Fruit fly (Drosophila melanogaster) whole organism, embryonic: ENCODE data around the gene nod.

Experiments
- Blimp-1 ChIP-seq: fragments of 200-800 bp; sonication (Bioruptor generic); optimal IDR thresholded peaks from 3 replicates; lab custom pipeline; 2018; ENCODE audit warnings: missing biosample characterization, missing genetic modification characterization, mild to moderate bottlenecking, moderate library complexity, missing genetic modification reagents
- CG1024 ChIP-seq: fragments of 200-800 bp; sonication (Bioruptor generic); IDR thresholded peaks from 2 replicates; pipeline ENCODE4 v1.3.6; 2022; ENCODE audit warnings: missing biosample characterization, missing genetic modification characterization
- CG10959 ChIP-seq: fragments of 200-800 bp; sonication (Bioruptor generic); IDR thresholded peaks from 2 replicates; pipeline ENCODE4 v1.3.6; 2022; ENCODE audit warnings: missing biosample characterization, missing genetic modification characterization
- CG12155 ChIP-seq: fragments of 200-800 bp; sonication (Bioruptor generic); optimal IDR thresholded peaks from 3 replicates; lab custom pipeline; 2016; ENCODE audit warnings: missing biosample characterization, missing genetic modification characterization
- CG12769 ChIP-seq: fragments of 200-800 bp; sonication (Bioruptor generic); optimal IDR thresholded peaks from 2 replicates; lab custom pipeline; 2019; ENCODE audit warnings: missing biosample characterization, mild to moderate bottlenecking, missing genetic modification characterization, moderate library complexity
- CG13775 ChIP-seq: fragments of 200-800 bp; sonication (Bioruptor generic); optimal IDR thresholded peaks from 3 replicates; lab custom pipeline; 2017; ENCODE audit warnings: missing biosample characterization, mild to moderate bottlenecking, missing genetic modification characterization
- CG14441 ChIP-seq: fragments of 200-800 bp; sonication (Bioruptor generic); IDR thresholded peaks from 2 replicates; pipeline ENCODE4 v1.3.6; 2022; ENCODE audit warnings: missing biosample characterization, missing genetic modification characterization
- CG14667 ChIP-seq: fragments of 200-800 bp; sonication (Bioruptor generic); IDR thresholded peaks from 2 replicates; pipeline ENCODE4 v1.3.6; 2022; ENCODE audit warnings: missing biosample characterization, missing genetic modification characterization
- CG15696 ChIP-seq: fragments of 200-800 bp; sonication (Bioruptor generic); optimal IDR thresholded peaks from 2 replicates; lab custom pipeline; 2019; ENCODE audit warnings: missing biosample characterization, mild to moderate bottlenecking, missing genetic modification characterization, moderate library complexity
- CG30431 ChIP-seq: fragments of 200-800 bp; sonication (Bioruptor generic); optimal IDR thresholded peaks from 2 replicates; lab custom pipeline; 2017; ENCODE audit warnings: missing biosample characterization, missing genetic modification characterization
- CG34224 ChIP-seq: fragments of 200-800 bp; sonication (Bioruptor generic); IDR thresholded peaks from 3 replicates; pipeline ENCODE4 v1.3.6; 2022; ENCODE audit warnings: missing biosample characterization, missing genetic modification characterization; ENCODE audit not compliant: partially characterized antibody
- CG42726 ChIP-seq: fragments of 200-800 bp; sonication (Bioruptor generic); IDR thresholded peaks from 2 replicates; pipeline ENCODE4 v1.3.6; 2022; ENCODE audit warnings: missing biosample characterization, missing genetic modification characterization; ENCODE audit not compliant: partially characterized antibody
- CG4730 ChIP-seq: fragments of 200-800 bp; sonication (Bioruptor generic); IDR thresholded peaks from 2 replicates; pipeline ENCODE4 v1.3.6; 2022; ENCODE audit warnings: missing biosample characterization, missing genetic modification characterization
- CG6791 ChIP-seq: fragments of 200-800 bp; sonication (Bioruptor generic); IDR thresholded peaks from 3 replicates; pipeline ENCODE4 v1.3.6; 2022; ENCODE audit warnings: missing biosample characterization, missing genetic modification characterization; ENCODE audit not compliant: partially characterized antibody
- CG7928 ChIP-seq: fragments of 200-800 bp; sonication (Bioruptor generic); optimal IDR thresholded peaks from 2 replicates; lab custom pipeline; 2017; ENCODE audit warnings: missing biosample characterization, mild to moderate bottlenecking, missing genetic modification characterization
- CG8290 ChIP-seq, 3 experiments: fragments of 200-800 bp; sonication (Bioruptor generic); optimal IDR thresholded peaks; 2 replicates each; lab custom pipeline; 2016 to 2019; ENCODE audit warnings: missing biosample characterization in 3 of 3, missing genetic modification characterization in 3 of 3, mild to moderate bottlenecking in 2 of 3, moderate library complexity in 1 of 3
- CG8944 ChIP-seq: fragments of 200-800 bp; sonication (Bioruptor generic); optimal IDR thresholded peaks from 3 replicates; lab custom pipeline; 2016; ENCODE audit warnings: missing biosample characterization, missing genetic modification characterization
- CG9727 ChIP-seq: fragments of 200-800 bp; sonication (Bioruptor generic); optimal IDR thresholded peaks from 3 replicates; lab custom pipeline; 2017; ENCODE audit warnings: missing biosample characterization, mild to moderate bottlenecking, missing genetic modification characterization
- Doc3 ChIP-seq: fragments of 200-800 bp; sonication (Bioruptor generic); IDR thresholded peaks from 3 replicates; pipeline ENCODE4 v1.3.6; 2022; ENCODE audit warnings: missing biosample characterization, missing genetic modification characterization; ENCODE audit not compliant: partially characterized antibody
- Drgx ChIP-seq: fragments of 200-800 bp; sonication (Bioruptor generic); IDR thresholded peaks from 2 replicates; pipeline ENCODE4 v1.3.6; 2022; ENCODE audit warnings: missing biosample characterization, missing genetic modification characterization
- E2f1 ChIP-seq: fragments of 200-800 bp; sonication (Bioruptor generic); IDR thresholded peaks from 2 replicates; pipeline ENCODE4 v1.3.6; 2022; ENCODE audit warnings: missing biosample characterization, missing genetic modification characterization
- Eip74EF ChIP-seq, 2 experiments: fragments of 200-800 bp in 1 of 2; fragments of >200 bp in 1 of 2; sonication (Bioruptor generic) in 1 of 2; optimal IDR thresholded peaks; 2 replicates each; lab custom pipeline; 2017 to 2019; ENCODE audit warnings: missing biosample characterization in 2 of 2, missing genetic modification characterization in 2 of 2, mild to moderate bottlenecking in 1 of 2, moderate library complexity in 1 of 2
- Kr ChIP-seq: fragments of 200-800 bp; sonication (Bioruptor generic); optimal IDR thresholded peaks from 2 replicates; lab custom pipeline; 2017; ENCODE audit warnings: missing biosample characterization, mild to moderate bottlenecking, missing genetic modification characterization
- MESR4 ChIP-seq: fragments of 200-800 bp; sonication (Bioruptor generic); optimal IDR thresholded peaks from 2 replicates; lab custom pipeline; 2018; ENCODE audit warnings: missing biosample characterization, mild to moderate bottlenecking, missing genetic modification characterization, moderate library complexity
- Myb ChIP-seq: fragments of 200-800 bp; sonication (Bioruptor generic); optimal IDR thresholded peaks from 2 replicates; lab custom pipeline; 2016; ENCODE audit warnings: missing biosample characterization, missing genetic modification characterization
- Poxn ChIP-seq: fragments of 200-800 bp; sonication (Bioruptor generic); IDR thresholded peaks from 2 replicates; pipeline ENCODE4 v1.3.6; 2022; ENCODE audit warnings: missing biosample characterization, missing genetic modification characterization
- Stat92E ChIP-seq, 3 experiments: fragments of >200 bp in 2 of 3; fragments of 200-800 bp in 1 of 3; sonication (Bioruptor generic) in 1 of 3; optimal IDR thresholded peaks; 2 replicates each; lab custom pipeline; 2017 to 2019; ENCODE audit warnings: missing biosample characterization in 3 of 3, missing genetic modification characterization in 3 of 3, mild to moderate bottlenecking in 1 of 3, moderate library complexity in 1 of 3
- br ChIP-seq: fragments of >200 bp; optimal IDR thresholded peaks from 2 replicates; lab custom pipeline; 2017
- cwo ChIP-seq: fragments of 200-800 bp; sonication (Bioruptor generic); optimal IDR thresholded peaks from 3 replicates; lab custom pipeline; 2017; ENCODE audit warnings: missing biosample characterization, missing genetic modification characterization, mild to moderate bottlenecking, moderate library complexity, missing genetic modification reagents
- esg ChIP-seq: fragments of 200-800 bp; sonication (Bioruptor generic); conservative IDR thresholded peaks from 2 replicates; pipeline ENCODE4 v1.3.6; 2022; ENCODE audit warnings: missing biosample characterization, missing genetic modification characterization
- fd64A ChIP-seq: fragments of 200-800 bp; sonication (Bioruptor generic); optimal IDR thresholded peaks from 3 replicates; lab custom pipeline; 2018; ENCODE audit warnings: missing biosample characterization, mild to moderate bottlenecking, missing genetic modification characterization
- gcm ChIP-seq: fragments of 200-800 bp; sonication (Bioruptor generic); optimal IDR thresholded peaks from 2 replicates; lab custom pipeline; 2019; ENCODE audit warnings: missing biosample characterization, mild to moderate bottlenecking, missing genetic modification characterization, moderate library complexity
- grau ChIP-seq: fragments of 200-800 bp; optimal IDR thresholded peaks from 3 replicates; lab custom pipeline; 2019; ENCODE audit warnings: missing biosample characterization, mild to moderate bottlenecking, missing genetic modification characterization, moderate library complexity
- ind ChIP-seq: fragments of 200-800 bp; sonication (Bioruptor generic); optimal IDR thresholded peaks from 3 replicates; lab custom pipeline; 2016; ENCODE audit warnings: missing biosample characterization, missing genetic modification characterization
- insv ChIP-seq, 2 experiments: fragments of 200-800 bp; sonication (Bioruptor generic); optimal IDR thresholded peaks; 3 replicates each; lab custom pipeline; 2016 to 2018; ENCODE audit warnings: missing biosample characterization in 2 of 2, missing genetic modification characterization in 2 of 2
- lola ChIP-seq, 3 experiments: fragments of >200 bp in 2 of 3; fragments of 200-800 bp in 1 of 3; sonication (Bioruptor generic) in 1 of 3; optimal IDR thresholded peaks; 2 replicates each; lab custom pipeline; 2017 to 2019; ENCODE audit warnings: missing biosample characterization in 3 of 3, missing genetic modification characterization in 3 of 3, mild to moderate bottlenecking in 1 of 3, moderate library complexity in 1 of 3
- mld ChIP-seq: fragments of 200-800 bp; sonication (Bioruptor generic); IDR thresholded peaks from 3 replicates; pipeline ENCODE4 v1.3.6; 2022; ENCODE audit warnings: missing biosample characterization, missing genetic modification characterization; ENCODE audit not compliant: partially characterized antibody
- nom ChIP-seq: fragments of 200-800 bp; sonication (Bioruptor generic); optimal IDR thresholded peaks from 2 replicates; lab custom pipeline; 2017; ENCODE audit warnings: missing biosample characterization, missing genetic modification characterization, mild to moderate bottlenecking, moderate library complexity, missing genetic modification reagents
- otp ChIP-seq: fragments of 200-800 bp; sonication (Bioruptor generic); IDR thresholded peaks from 3 replicates; pipeline ENCODE4, ENCODE4 v1.3.6; 2022; ENCODE audit warnings: missing biosample characterization, missing genetic modification characterization
- p53 ChIP-seq: fragments of 200-800 bp; sonication (Bioruptor generic); optimal IDR thresholded peaks from 2 replicates; lab custom pipeline; 2016; ENCODE audit warnings: missing biosample characterization, missing genetic modification characterization
- pan ChIP-seq, 4 experiments: fragments of >200 bp in 3 of 4; fragments of 200-800 bp in 1 of 4; sonication (Bioruptor generic) in 1 of 4; optimal IDR thresholded peaks in 3 of 4; IDR thresholded peaks in 1 of 4; 2 replicates each; pipeline versions ENCODE4 v1.3.6 to Lab custom; 2017 to 2022; ENCODE audit warnings: missing biosample characterization in 2 of 4, missing genetic modification characterization in 2 of 4, mixed read lengths in 1 of 4
- phol ChIP-seq: fragments of 200-800 bp; sonication (Bioruptor generic); optimal IDR thresholded peaks from 3 replicates; lab custom pipeline; 2018; ENCODE audit warnings: missing biosample characterization, mild to moderate bottlenecking, missing genetic modification characterization, moderate library complexity
- rib ChIP-seq: fragments of 200-800 bp; sonication (Bioruptor generic); IDR thresholded peaks from 2 replicates; pipeline ENCODE4 v1.3.6; 2022; ENCODE audit warnings: missing biosample characterization, missing genetic modification characterization
- run ChIP-seq: fragments of 200-800 bp; sonication (Bioruptor generic); optimal IDR thresholded peaks from 3 replicates; lab custom pipeline; 2018; ENCODE audit warnings: missing biosample characterization, mild to moderate bottlenecking, missing genetic modification characterization
- sob ChIP-seq: fragments of 200-800 bp; sonication (Bioruptor generic); IDR thresholded peaks from 2 replicates; pipeline ENCODE4 v1.3.6; 2022; ENCODE audit warnings: missing biosample characterization, missing genetic modification characterization
- tgo ChIP-seq: fragments of 200-800 bp; sonication (Bioruptor generic); IDR thresholded peaks from 3 replicates; pipeline ENCODE4 v1.3.6; 2022; ENCODE audit warnings: missing biosample characterization, missing genetic modification characterization
- twi ChIP-seq: fragments of 200-800 bp; optimal IDR thresholded peaks from 2 replicates; lab custom pipeline; 2019; ENCODE audit warnings: missing biosample characterization, mild to moderate bottlenecking, missing genetic modification characterization, moderate library complexity

Gene nod

DNA sequence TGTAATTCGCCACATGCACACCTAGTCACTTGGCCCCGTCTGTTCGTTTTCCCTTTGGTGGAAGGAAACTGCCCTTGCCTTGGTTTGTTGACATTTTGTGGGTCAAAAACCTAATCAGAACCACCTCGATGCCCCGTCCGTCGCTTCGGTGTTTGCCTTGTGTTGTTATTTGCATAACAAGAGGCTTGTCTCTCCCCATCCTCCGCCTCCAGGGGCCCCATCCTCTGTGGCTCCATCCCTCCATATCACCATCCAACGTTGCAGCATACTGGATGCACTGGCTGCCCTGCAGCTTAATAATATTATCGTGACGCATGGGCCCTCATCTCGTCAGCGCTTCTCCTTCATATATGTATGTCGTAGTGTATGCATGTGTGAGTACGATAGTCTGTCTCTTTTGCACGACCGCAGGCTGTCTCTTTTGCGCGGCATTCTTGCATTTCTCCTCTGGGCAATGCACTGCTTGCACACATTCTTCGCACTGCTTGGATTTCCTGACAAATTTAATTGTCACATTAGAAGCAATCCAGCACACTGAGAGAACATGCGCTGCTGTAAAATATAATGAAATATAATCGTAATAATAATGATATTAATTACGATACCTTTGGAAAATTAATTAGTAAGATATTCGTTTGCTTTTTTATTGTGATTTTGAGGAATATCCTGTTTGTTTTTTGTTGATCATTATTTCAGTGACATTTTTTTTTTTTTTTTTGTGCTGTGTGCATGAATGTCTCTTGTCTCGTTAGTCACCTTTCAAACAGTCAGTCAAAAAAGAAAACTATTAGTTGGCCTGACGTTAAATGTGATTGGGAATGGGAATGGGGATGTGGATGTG lies 36.2 kb upstream of the nod start (continued):
- TF ChIP-seq CG14441 (GFP tag; lab: Robert Waterston, UW), result no peak
- TF ChIP-seq fd64A, result no peak
- TF ChIP-seq CG8290 (GFP tag; optimal IDR thresholded peaks at IDR 0.05; lab: Kevin White, UChicago), result no peak
- peak in 1 of 2 experiments; percentile 71 for TF ChIP-seq CG8290 (tag; optimal IDR thresholded peaks at IDR 0.05; lab: Kevin White, UChicago)
- no peak for TF ChIP-seq E2f1
- TF ChIP-seq CG34224 (GFP tag; lab: Robert Waterston, UW), result no peak
- TF ChIP-seq run (tag; lab: Kevin White, UChicago), result no peak
- no peak for TF ChIP-seq CG42726 (GFP tag; lab: Robert Waterston, UW)
- no peak for TF ChIP-seq esg (GFP tag; lab: Robert Waterston, UW)
- TF ChIP-seq insv (GFP tag; optimal IDR thresholded peaks at IDR 0.05; lab: Kevin White, UChicago), result no peak
- TF ChIP-seq CG13775 (GFP tag; lab: Kevin White, UChicago), result no peak
- no peak for TF ChIP-seq rib (GFP tag; lab: Robert Waterston, UW)
- TF ChIP-seq CG7928, result no peak
- TF ChIP-seq cwo (GFP tag; lab: Kevin White, UChicago), result no peak
- TF ChIP-seq gcm (GFP tag; lab: Kevin White, UChicago), result peak; percentile 35
- TF ChIP-seq pan (optimal IDR thresholded peaks at IDR 0.05; lab: Kevin White, UChicago), result no peak
- TF ChIP-seq pan (GFP tag; optimal IDR thresholded peaks at IDR 0.05 in 1 of 2, IDR thresholded peaks at IDR 0.05 in 1 of 2), result no peak
- no peak for TF ChIP-seq CG12769
- TF ChIP-seq phol, result peak; percentile 42
- TF ChIP-seq CG1024, result no peak
- TF ChIP-seq Blimp-1 (GFP tag; lab: Kevin White, UChicago), result peak; percentile 37
- TF ChIP-seq CG9727 (GFP tag; lab: Kevin White, UChicago), result peak; percentile 25
- TF ChIP-seq Myb (GFP tag; lab: Kevin White, UChicago), result no peak
- no peak for TF ChIP-seq sob
- TF ChIP-seq ind (GFP tag; lab: Kevin White, UChicago), result no peak
- TF ChIP-seq br (lab: Kevin White, UChicago), result no peak
- TF ChIP-seq CG8944 (GFP tag; lab: Kevin White, UChicago), result no peak
- TF ChIP-seq CG4730, result no peak
- TF ChIP-seq lola (GFP tag; optimal IDR thresholded peaks at IDR 0.05; lab: Kevin White, UChicago), result peak in 1 of 3 experiments; percentile 44
- TF ChIP-seq CG15696 (tag; lab: Kevin White, UChicago), result no peak
- TF ChIP-seq Doc3 (GFP tag; lab: Robert Waterston, UW), result no peak
- TF ChIP-seq CG12155, result no peak
- TF ChIP-seq nom, result peak; percentile 35
- TF ChIP-seq tgo (GFP tag; lab: Robert Waterston, UW), result no peak
- TF ChIP-seq CG30431 (GFP tag; lab: Kevin White, UChicago), result no peak
- TF ChIP-seq Drgx (GFP tag; lab: Robert Waterston, UW), result no peak
- TF ChIP-seq p53 (GFP tag; lab: Kevin White, UChicago), result no peak
- no peak for TF ChIP-seq MESR4 (GFP tag; lab: Kevin White, UChicago)
- no peak for TF ChIP-seq Eip74EF (GFP tag; optimal IDR thresholded peaks at IDR 0.05; lab: Kevin White, UChicago)
- TF ChIP-seq Stat92E (GFP tag; optimal IDR thresholded peaks at IDR 0.05; lab: Kevin White, UChicago), result no peak
- peak; percentile 26; the same call in 1 of the 2 replicates for TF ChIP-seq CG10959 (GFP tag; lab: Robert Waterston, UW)
- no peak for TF ChIP-seq twi
- TF ChIP-seq grau (tag; lab: Kevin White, UChicago), result no peak
- no peak for TF ChIP-seq CG6791 (GFP tag; lab: Robert Waterston, UW)
- 0 out of 3 replicates have a peak, but pooled peaks have one; percentile 17 for TF ChIP-seq otp (GFP tag; lab: Robert Waterston, UW)
- TF ChIP-seq mld (GFP tag; lab: Robert Waterston, UW), result no peak
- no peak for TF ChIP-seq Poxn (GFP tag; lab: Robert Waterston, UW)
- no peak for TF ChIP-seq CG14667 (GFP tag; lab: Robert Waterston, UW)
- no peak for TF ChIP-seq Kr (GFP tag; lab: Kevin White, UChicago)
